Comparison of ENCODE assay signal across 1 fruit fly cellular context in genomic region chr3R:14473574-14473973, dm6.
TF ChIP-seq lines count a peak whose summit lies in the region.

No protein-coding gene starts in this region.

TF ChIP-seq in whole organism, embryonic, 481 proteins besides CTCF, POLR2A, EP300 and RAD21 (continued from another document and continues in another):
- TF ChIP-seq Opbp (GFP tag; IDR thresholded peaks at IDR 0.05; lab: Robert Waterston, UW; ENCODE audit: partially characterized antibody) (no peak), z (GFP tag; IDR thresholded peaks at IDR 0.05; lab: Robert Waterston, UW) (no peak), chinmo (GFP tag; IDR thresholded peaks at IDR 0.05; lab: Robert Waterston, UW; ENCODE audit: partially characterized antibody) (0 out of 4 replicates have a peak, but pooled peaks have one; percentile 8), dysf (GFP tag; IDR thresholded peaks at IDR 0.05; lab: Robert Waterston, UW) (peak; percentile 69), fu2 (GFP tag; optimal IDR thresholded peaks at IDR 0.05; lab: Kevin White, UChicago) (peak; percentile 52), hth (optimal IDR thresholded peaks at IDR 0.05; lab: Kevin White, UChicago) (no peak), NK7.1 (GFP tag; optimal IDR thresholded peaks at IDR 0.05; lab: Kevin White, UChicago) (no peak), trh (GFP tag; optimal IDR thresholded peaks at IDR 0.05; lab: Kevin White, UChicago) (no peak), nom (GFP tag; optimal IDR thresholded peaks at IDR 0.05; lab: Kevin White, UChicago) (no peak), D (optimal IDR thresholded peaks at IDR 0.05; lab: Kevin White, UChicago) (no peak), D (GFP tag; optimal IDR thresholded peaks at IDR 0.05; lab: Kevin White, UChicago) (peak; percentile 20), pzg (GFP tag; optimal IDR thresholded peaks at IDR 0.05; lab: Kevin White, UChicago) (no peak), CG1647 (GFP tag; optimal IDR thresholded peaks at IDR 0.05; lab: Kevin White, UChicago) (no peak), zfh2 (GFP tag; optimal IDR thresholded peaks at IDR 0.05; lab: Kevin White, UChicago) (peak; percentile 47), CG8089 (GFP tag; optimal IDR thresholded peaks at IDR 0.05; lab: Kevin White, UChicago) (no peak), CG4730 (GFP tag; IDR thresholded peaks at IDR 0.05; lab: Robert Waterston, UW) (no peak), Xbp1 (GFP tag; optimal IDR thresholded peaks at IDR 0.05; lab: Kevin White, UChicago) (peak; percentile 59), wdn (GFP tag; IDR thresholded peaks at IDR 0.05; lab: Robert Waterston, UW) (peak; percentile 32; the same call in 1 of the 2 replicates), mld (GFP tag; IDR thresholded peaks at IDR 0.05; lab: Robert Waterston, UW; ENCODE audit: partially characterized antibody) (no peak), Fer2 (tag; optimal IDR thresholded peaks at IDR 0.05; lab: Kevin White, UChicago) (no peak), CG30020 (tag; optimal IDR thresholded peaks at IDR 0.05; lab: Kevin White, UChicago) (no peak), Jarid2 (GFP tag; optimal IDR thresholded peaks at IDR 0.05; lab: Kevin White, UChicago) (no peak), Ets97D (GFP tag; optimal IDR thresholded peaks at IDR 0.05; lab: Kevin White, UChicago) (no peak), CG6175 (GFP tag; IDR thresholded peaks at IDR 0.05; lab: Robert Waterston, UW) (no peak), CG3726 (GFP tag; IDR thresholded peaks at IDR 0.05; lab: Robert Waterston, UW) (0 out of 3 replicates have a peak, but pooled peaks have one; percentile 33), Hmx (GFP tag; optimal IDR thresholded peaks at IDR 0.05; lab: Kevin White, UChicago) (no peak), ind (GFP tag; optimal IDR thresholded peaks at IDR 0.05; lab: Kevin White, UChicago) (peak; percentile 54), pnt (GFP tag; optimal IDR thresholded peaks at IDR 0.05; lab: Kevin White, UChicago) (peak; percentile 52), pros (GFP tag; optimal IDR thresholded peaks at IDR 0.05; lab: Kevin White, UChicago) (no peak), gcm2 (GFP tag; optimal IDR thresholded peaks at IDR 0.05; lab: Kevin White, UChicago) (no peak), caup (GFP tag; optimal IDR thresholded peaks at IDR 0.05; lab: Kevin White, UChicago; ENCODE audit: severe bottlenecking) (peak; percentile 70), en (GFP tag; optimal IDR thresholded peaks at IDR 0.05; lab: Kevin White, UChicago) (peak; percentile 44), HLH4C (GFP tag; IDR thresholded peaks at IDR 0.05; lab: Robert Waterston, UW; ENCODE audit: partially characterized antibody) (no peak), CG1603 (tag; optimal IDR thresholded peaks at IDR 0.05; lab: Kevin White, UChicago) (peak; percentile 68), mirr (GFP tag; optimal IDR thresholded peaks at IDR 0.05; lab: Kevin White, UChicago) (no peak), D19B (GFP tag; optimal IDR thresholded peaks at IDR 0.05; lab: Kevin White, UChicago) (peak; percentile 32), NC2α (GFP tag; optimal IDR thresholded peaks at IDR 0.05; lab: Kevin White, UChicago) (no peak), Atf6 (GFP tag; IDR thresholded peaks at IDR 0.05; lab: Robert Waterston, UW) (peak; percentile 65), otp (GFP tag; IDR thresholded peaks at IDR 0.05; lab: Robert Waterston, UW) (peak; percentile 16; the same call in 1 of the 3 replicates), CG6683 (GFP tag; optimal IDR thresholded peaks at IDR 0.05; lab: Kevin White, UChicago) (no peak), fru (optimal IDR thresholded peaks at IDR 0.05; lab: Kevin White, UChicago) (no peak), vvl (GFP tag; IDR thresholded peaks at IDR 0.05; lab: Robert Waterston, UW) (peak; percentile 75), tin (GFP tag; optimal IDR thresholded peaks at IDR 0.05; lab: Kevin White, UChicago) (peak; percentile 7), lbe (GFP tag; optimal IDR thresholded peaks at IDR 0.05; lab: Kevin White, UChicago) (no peak), CG18262 (tag; optimal IDR thresholded peaks at IDR 0.05; lab: Kevin White, UChicago) (peak; percentile 34), so (GFP tag; IDR thresholded peaks at IDR 0.05; lab: Robert Waterston, UW) (no peak), CG9817 (tag; optimal IDR thresholded peaks at IDR 0.05; lab: Kevin White, UChicago) (peak; percentile 38), wor (GFP tag; IDR thresholded peaks at IDR 0.05; lab: Robert Waterston, UW) (no peak), Adf1 (GFP tag; IDR thresholded peaks at IDR 0.05; lab: Robert Waterston, UW) (0 out of 2 replicates have a peak, but pooled peaks have one; percentile 36), gsb (GFP tag; IDR thresholded peaks at IDR 0.05; lab: Robert Waterston, UW) (peak; percentile 73), gem (tag; optimal IDR thresholded peaks at IDR 0.05; lab: Kevin White, UChicago) (peak; percentile 74), CG2678 (tag; optimal IDR thresholded peaks at IDR 0.05; lab: Kevin White, UChicago) (peak; percentile 64), CG4707 (GFP tag; optimal IDR thresholded peaks at IDR 0.05; lab: Kevin White, UChicago) (no peak), MBD-R2 (GFP tag; IDR thresholded peaks at IDR 0.05; lab: Robert Waterston, UW) (peak; percentile 37; the same call in 1 of the 2 replicates), Mrtf (GFP tag; IDR thresholded peaks at IDR 0.05; lab: Robert Waterston, UW) (0 out of 3 replicates have a peak, but pooled peaks have one; percentile 38), bowl (GFP tag; IDR thresholded peaks at IDR 0.05; lab: Robert Waterston, UW) (no peak), sc (optimal IDR thresholded peaks at IDR 0.05; lab: Kevin White, UChicago) (no peak), sc (GFP tag; optimal IDR thresholded peaks at IDR 0.05; lab: Kevin White, UChicago) (no peak), aop (GFP tag; IDR thresholded peaks at IDR 0.05; lab: Robert Waterston, UW) (no peak), gt (GFP tag; IDR thresholded peaks at IDR 0.05; lab: Robert Waterston, UW) (no peak), CG6689 (GFP tag; IDR thresholded peaks at IDR 0.05; lab: Robert Waterston, UW) (peak; percentile 63), CG10274 (GFP tag; optimal IDR thresholded peaks at IDR 0.05; lab: Kevin White, UChicago) (peak; percentile 7), lola (GFP tag; optimal IDR thresholded peaks at IDR 0.05; lab: Kevin White, UChicago) (no peak), CG42726 (GFP tag; IDR thresholded peaks at IDR 0.05; lab: Robert Waterston, UW; ENCODE audit: partially characterized antibody) (no peak), unc-4 (GFP tag; IDR thresholded peaks at IDR 0.05; lab: Robert Waterston, UW; ENCODE audit: partially characterized antibody) (no peak), E2f2 (GFP tag; IDR thresholded peaks at IDR 0.05; lab: Robert Waterston, UW) (peak; percentile 29; the same call in 1 of the 2 replicates), CG18619 (GFP tag; optimal IDR thresholded peaks at IDR 0.05; lab: Kevin White, UChicago) (peak; percentile 18), sens (GFP tag; lab: Kevin White, UChicago) (peak; percentile 87), vfl (GFP tag; optimal IDR thresholded peaks at IDR 0.05; lab: Kevin White, UChicago) (peak; percentile 39), CG12769 (tag; optimal IDR thresholded peaks at IDR 0.05; lab: Kevin White, UChicago) (peak; percentile 84), CG12299 (tag; optimal IDR thresholded peaks at IDR 0.05; lab: Kevin White, UChicago) (no peak), CG1233 (GFP tag; optimal IDR thresholded peaks at IDR 0.05; lab: Kevin White, UChicago) (peak; percentile 47), CG8290 (GFP tag; optimal IDR thresholded peaks at IDR 0.05; lab: Kevin White, UChicago) (no peak), CG8290 (tag; optimal IDR thresholded peaks at IDR 0.05; lab: Kevin White, UChicago) (peak in 1 of 2 experiments; percentile 83), C15 (GFP tag; IDR thresholded peaks at IDR 0.05; lab: Robert Waterston, UW) (0 out of 3 replicates have a peak, but pooled peaks have one; percentile 54), Hr78 (GFP tag; optimal IDR thresholded peaks at IDR 0.05; lab: Kevin White, UChicago) (no peak), gce (GFP tag; IDR thresholded peaks at IDR 0.05; lab: Robert Waterston, UW) (no peak), zen2 (GFP tag; IDR thresholded peaks at IDR 0.05; lab: Robert Waterston, UW; ENCODE audit: partially characterized antibody) (no peak), CG14710 (tag; optimal IDR thresholded peaks at IDR 0.05; lab: Kevin White, UChicago) (peak; percentile 30), Eip74EF (GFP tag; optimal IDR thresholded peaks at IDR 0.05; lab: Kevin White, UChicago) (no peak), Mad (GFP tag; optimal IDR thresholded peaks at IDR 0.05; lab: Kevin White, UChicago) (no peak), zf30C (GFP tag; optimal IDR thresholded peaks at IDR 0.05; lab: Kevin White, UChicago) (peak; percentile 21), CG15514 (GFP tag; optimal IDR thresholded peaks at IDR 0.05; lab: Kevin White, UChicago) (peak; percentile 60), CG4282 (GFP tag; optimal IDR thresholded peaks at IDR 0.05; lab: Kevin White, UChicago) (no peak), btn (GFP tag; optimal IDR thresholded peaks at IDR 0.05; lab: Kevin White, UChicago) (no peak), CG11247 (GFP tag; IDR thresholded peaks at IDR 0.05; lab: Robert Waterston, UW) (peak; percentile 56), Stat92E (GFP tag; optimal IDR thresholded peaks at IDR 0.05; lab: Kevin White, UChicago) (no peak), Pdp1 (GFP tag; optimal IDR thresholded peaks at IDR 0.05; lab: Kevin White, UChicago) (peak; percentile 51 to 74), dmrt99B (tag; optimal IDR thresholded peaks at IDR 0.05; lab: Kevin White, UChicago) (no peak), kah (GFP tag; optimal IDR thresholded peaks at IDR 0.05; lab: Kevin White, UChicago) (no peak), CG18011 (GFP tag; optimal IDR thresholded peaks at IDR 0.05; lab: Kevin White, UChicago) (no peak), cas (GFP tag; IDR thresholded peaks at IDR 0.05; lab: Robert Waterston, UW) (peak; percentile 46; the same call in 1 of the 2 replicates), Ssrp (tag; optimal IDR thresholded peaks at IDR 0.05; lab: Kevin White, UChicago) (peak; percentile 5), CG34376 (GFP tag; optimal IDR thresholded peaks at IDR 0.05; lab: Kevin White, UChicago) (no peak), CG13424 (tag; optimal IDR thresholded peaks at IDR 0.05; lab: Kevin White, UChicago) (peak; percentile 34), CG18476 (GFP tag; optimal IDR thresholded peaks at IDR 0.05; lab: Kevin White, UChicago) (peak; percentile 10), fd102C (GFP tag; optimal IDR thresholded peaks at IDR 0.05; lab: Kevin White, UChicago) (no peak), prd (optimal IDR thresholded peaks at IDR 0.05; lab: Kevin White, UChicago) (no peak), prd (GFP tag; IDR thresholded peaks at IDR 0.05; lab: Robert Waterston, UW) (peak; percentile 71), CG13894 (tag; optimal IDR thresholded peaks at IDR 0.05; lab: Kevin White, UChicago) (no peak), al (GFP tag; IDR thresholded peaks at IDR 0.05; lab: Robert Waterston, UW) (peak; percentile 66; the same call in 1 of the 2 replicates), CG11504 (tag; optimal IDR thresholded peaks at IDR 0.05; lab: Kevin White, UChicago) (peak; percentile 48), Bteb2 (GFP tag; optimal IDR thresholded peaks at IDR 0.05; lab: Kevin White, UChicago) (peak; percentile 63), CG30431 (GFP tag; optimal IDR thresholded peaks at IDR 0.05; lab: Kevin White, UChicago) (peak; percentile 15), CG2129 (GFP tag; IDR thresholded peaks at IDR 0.05; lab: Robert Waterston, UW; ENCODE audit: partially characterized antibody) (no peak), yki (optimal IDR thresholded peaks at IDR 0.05; lab: Kevin White, UChicago) (no peak), CG10979 (tag; optimal IDR thresholded peaks at IDR 0.05; lab: Kevin White, UChicago) (peak; percentile 48), CG4820 (GFP tag; optimal IDR thresholded peaks at IDR 0.05; lab: Kevin White, UChicago) (peak; percentile 44), Dad (GFP tag; optimal IDR thresholded peaks at IDR 0.05; lab: Kevin White, UChicago) (no peak), zfh1 (GFP tag; IDR thresholded peaks at IDR 0.05; lab: Robert Waterston, UW) (peak; percentile 63; the same call in 2 of the 3 replicates), Drgx (GFP tag; IDR thresholded peaks at IDR 0.05; lab: Robert Waterston, UW) (peak; percentile 82), CG2120 (GFP tag; optimal IDR thresholded peaks at IDR 0.05; lab: Kevin White, UChicago) (peak; percentile 88), dmrt11E (tag; optimal IDR thresholded peaks at IDR 0.05; lab: Kevin White, UChicago) (peak; percentile 3), CG10543 (GFP tag; optimal IDR thresholded peaks at IDR 0.05; lab: Kevin White, UChicago) (no peak), dan (GFP tag; IDR thresholded peaks at IDR 0.05; lab: Robert Waterston, UW) (no peak), Vsx1 (GFP tag; optimal IDR thresholded peaks at IDR 0.05; lab: Kevin White, UChicago) (no peak), emc (GFP tag; optimal IDR thresholded peaks at IDR 0.05; lab: Kevin White, UChicago) (peak; percentile 13), stc (GFP tag; IDR thresholded peaks at IDR 0.05; lab: Robert Waterston, UW) (0 out of 2 replicates have a peak, but pooled peaks have one; percentile 42), CG12236 (GFP tag; optimal IDR thresholded peaks at IDR 0.05; lab: Kevin White, UChicago) (no peak), bcd (GFP tag; optimal IDR thresholded peaks at IDR 0.05; lab: Kevin White, UChicago) (peak; percentile 54), gcm (GFP tag; optimal IDR thresholded peaks at IDR 0.05; lab: Kevin White, UChicago) (no peak), sr (GFP tag; IDR thresholded peaks at IDR 0.05; lab: Robert Waterston, UW) (no peak), CG12155 (GFP tag; optimal IDR thresholded peaks at IDR 0.05; lab: Kevin White, UChicago) (peak; percentile 63), CG11398 (GFP tag; optimal IDR thresholded peaks at IDR 0.05; lab: Kevin White, UChicago) (no peak), shn (GFP tag; optimal IDR thresholded peaks at IDR 0.05; lab: Kevin White, UChicago) (peak; percentile 46), CG5953 (GFP tag; IDR thresholded peaks at IDR 0.05; lab: Robert Waterston, UW) (0 out of 2 replicates have a peak, but pooled peaks have one; percentile 25), CG6854 (GFP tag; optimal IDR thresholded peaks at IDR 0.05; lab: Kevin White, UChicago) (peak; percentile 5), Nf-YC (tag; optimal IDR thresholded peaks at IDR 0.05; lab: Kevin White, UChicago) (no peak), CG12104 (GFP tag; optimal IDR thresholded peaks at IDR 0.05; lab: Kevin White, UChicago) (peak; percentile 1), rib (GFP tag; IDR thresholded peaks at IDR 0.05; lab: Robert Waterston, UW) (0 out of 2 replicates have a peak, but pooled peaks have one; percentile 22), CG15073 (GFP tag; optimal IDR thresholded peaks at IDR 0.05; lab: Kevin White, UChicago) (no peak), Doc3 (GFP tag; IDR thresholded peaks at IDR 0.05; lab: Robert Waterston, UW; ENCODE audit: partially characterized antibody) (no peak)
